Worm (Caenorhabditis elegans): Measurements from ENCODE around the gene mgrn-1.

- TF ChIP-seq ceh-13 (GFP tag; optimal IDR thresholded peaks at IDR 0.05) (no peak), tbx-37 (GFP tag; conservative IDR thresholded peaks at IDR 0.05) (no peak), tra-4 (tag; optimal IDR thresholded peaks at IDR 0.05) (no peak), ama-1 (optimal IDR thresholded peaks at IDR 0.05) (no peak), hnd-1 (tag; optimal IDR thresholded peaks at IDR 0.05) (no peak), scrt-1 (GFP tag; IDR thresholded peaks at IDR 0.05) (no peak), sea-1 (GFP tag; conservative IDR thresholded peaks at IDR 0.05) (no peak), pes-1 (GFP tag; IDR thresholded peaks at IDR 0.05) (no peak), flt-1 (GFP tag; IDR thresholded peaks at IDR 0.05) (no peak), aly-1 (tag; optimal IDR thresholded peaks at IDR 0.05) (no peak), ets-7 (tag; optimal IDR thresholded peaks at IDR 0.05) (no peak)
Measured at ce11 chrX:14296559-14296958, 14.9 kb downstream of the mgrn-1 start, which contains the start of gene madd-3.
